Fruit fly (Drosophila melanogaster): ENCODE data around the gene Spc25.

The Spc25 gene

dm6 chr3R:12960929-12961855, at the start of gene Spc25:
Spc25 (plus strand) TSS chr3R:12961745.
- TF ChIP-seq CG17801 (GFP tag; optimal IDR thresholded peaks at IDR 0.05; ENCODE audit: partially characterized antibody) = peak; percentile 15

dm6 chr3R:12915811-12916210, 45.7 kb upstream of the Spc25 start, which contains the start of gene beat-Vb:
beat-Vb (plus strand) TSS chr3R:12916056.
- TF ChIP-seq CG17801 (GFP tag; optimal IDR thresholded peaks at IDR 0.05; ENCODE audit: partially characterized antibody) = no peak

DNA sequence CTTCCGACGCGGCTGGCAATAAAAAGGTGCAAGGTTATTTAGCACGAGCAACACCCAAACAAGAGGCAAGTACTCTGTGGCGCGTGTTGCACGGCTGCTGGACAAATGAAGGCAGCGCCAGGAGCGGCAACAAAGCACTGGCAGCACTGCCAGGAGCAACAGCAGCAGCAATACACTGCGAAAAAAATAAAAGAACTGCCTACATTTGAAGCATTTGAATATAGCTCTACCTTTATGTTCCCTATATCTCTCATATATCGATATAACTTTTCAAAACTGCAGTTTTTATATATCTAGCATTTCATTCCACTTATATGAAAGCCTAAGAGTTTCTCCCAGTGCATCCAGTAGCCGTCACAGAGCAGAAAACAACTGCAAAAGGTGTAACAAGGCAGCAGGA, 4.2 kb upstream of the Spc25 start:
- no peak for TF ChIP-seq CG17801 (GFP tag; optimal IDR thresholded peaks at IDR 0.05; ENCODE audit: partially characterized antibody)

- TF ChIP-seq CG17801 (GFP tag; optimal IDR thresholded peaks at IDR 0.05; ENCODE audit: partially characterized antibody) = no peak
Measured at dm6 chr3R:12960227-12960626, 1.3 kb upstream of the Spc25 start.

dm6 chr3R:12962612-12963011, 1.1 kb downstream of the Spc25 start:
- TF ChIP-seq CG17801 (GFP tag; optimal IDR thresholded peaks at IDR 0.05; ENCODE audit: partially characterized antibody) = no peak

DNA sequence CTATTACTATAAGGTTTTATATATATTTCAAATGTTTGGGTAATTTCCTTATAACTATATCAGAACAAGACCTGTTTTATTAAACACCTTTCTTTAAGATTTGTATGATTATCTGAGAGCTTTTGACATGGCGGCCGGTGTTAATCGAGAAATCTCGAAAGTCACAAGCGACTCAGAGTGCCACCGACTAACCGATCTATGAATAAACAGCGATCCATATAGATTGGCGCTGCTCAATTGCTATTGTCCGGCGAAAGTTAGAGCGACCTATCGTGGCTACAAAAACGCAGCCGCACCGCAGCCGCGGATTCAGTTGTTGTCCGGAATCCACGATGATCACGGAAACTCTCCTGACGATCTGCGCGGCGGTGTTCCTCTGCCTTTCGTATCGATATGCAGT, 1.9 kb downstream of the Spc25 start, which contains the start of gene Cyp304a1:
Gene Cyp304a1, plus strand, starts transcription at position 301 of the 400 bp plus-strand sequence.
- TF ChIP-seq CG17801 (GFP tag; optimal IDR thresholded peaks at IDR 0.05; ENCODE audit: partially characterized antibody) = no peak

DNA sequence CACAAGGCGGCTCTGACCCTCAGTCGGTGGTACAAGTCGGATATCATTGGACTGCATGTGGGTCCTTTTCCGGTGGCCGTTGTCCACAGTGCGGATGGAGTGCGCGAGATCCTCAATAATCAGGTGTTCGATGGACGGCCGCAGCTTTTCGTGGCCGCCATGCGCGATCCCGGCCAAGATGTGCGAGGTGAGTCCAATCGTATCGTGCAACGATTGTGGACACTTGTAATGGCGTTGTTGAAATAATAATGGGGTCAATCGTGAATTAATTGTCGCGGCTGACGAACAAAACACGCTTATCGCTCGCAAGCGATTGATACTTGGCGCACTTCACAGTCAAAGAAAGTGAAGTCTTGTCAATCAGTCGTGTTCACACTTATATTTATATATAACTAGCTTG, 2.5 kb downstream of the Spc25 start:
- TF ChIP-seq CG17801 (GFP tag; optimal IDR thresholded peaks at IDR 0.05; ENCODE audit: partially characterized antibody) = no peak

- TF ChIP-seq CG17801 (GFP tag; optimal IDR thresholded peaks at IDR 0.05; ENCODE audit: partially characterized antibody) = no peak
Measured at dm6 chr3R:12967612-12968011, 6.1 kb downstream of the Spc25 start, which contains the start of the genes CG14384 and grsm. CG14384 (minus strand) TSS chr3R:12967712. grsm (minus strand) TSS chr3R:12967712.

dm6 chr3R:12972106-12972505, 10.6 kb downstream of the Spc25 start:
- TF ChIP-seq CG17801 (GFP tag; optimal IDR thresholded peaks at IDR 0.05; ENCODE audit: partially characterized antibody) = no peak

DNA sequence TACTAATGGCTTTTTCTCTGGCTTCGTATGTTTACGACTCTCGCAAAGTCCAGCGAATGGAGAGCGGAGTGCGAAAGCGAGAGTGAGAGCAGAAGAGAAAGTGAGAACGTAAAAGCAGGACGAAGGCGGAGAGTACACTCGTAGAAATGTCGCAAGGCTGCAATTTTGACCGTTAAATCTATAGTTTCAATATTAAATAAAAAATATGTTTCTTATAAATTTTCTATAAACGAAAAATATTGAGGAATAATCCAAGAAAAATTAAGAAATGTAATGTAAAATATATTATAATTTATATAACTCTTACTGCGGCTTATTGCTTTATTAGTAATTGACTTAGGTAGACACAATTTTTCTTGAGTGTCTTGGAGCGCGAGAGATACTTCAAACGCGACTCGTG, 12.9 kb downstream of the Spc25 start:
- no peak for TF ChIP-seq CG17801 (GFP tag; optimal IDR thresholded peaks at IDR 0.05; ENCODE audit: partially characterized antibody)

DNA sequence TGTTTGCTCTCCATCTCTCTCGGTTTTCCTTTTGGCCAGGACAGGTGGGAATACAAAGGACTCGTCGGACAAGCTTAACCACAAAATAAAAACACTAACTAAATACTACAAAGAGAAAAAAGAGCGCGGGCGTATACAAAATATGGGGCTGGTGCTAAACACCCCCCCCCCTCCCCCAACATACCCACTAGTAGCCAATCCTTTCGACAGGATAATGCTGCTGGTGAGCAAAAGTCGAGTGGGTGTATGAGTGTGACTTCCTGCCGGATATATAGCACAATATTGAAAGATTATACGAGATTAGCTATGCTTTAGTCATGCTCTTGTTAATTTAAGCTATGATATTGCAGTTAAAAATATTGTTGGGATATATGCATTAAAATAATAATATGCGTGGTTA, 13.7 kb downstream of the Spc25 start:
- TF ChIP-seq CG17801 (GFP tag; optimal IDR thresholded peaks at IDR 0.05; ENCODE audit: partially characterized antibody) = no peak

dm6 chr3R:12977371-12978050, 16.0 kb downstream of the Spc25 start, which contains the start of the genes CG7381 and CG7091:
CG7381 (minus strand) TSS chr3R:12977471.
CG7091 (plus strand) TSS chr3R:12978000.
- TF ChIP-seq CG17801 (GFP tag; optimal IDR thresholded peaks at IDR 0.05; ENCODE audit: partially characterized antibody) = no peak

dm6 chr3R:12980628-12981219, 19.2 kb downstream of the Spc25 start, which contains the start of gene Paip2:
Paip2 (plus strand) TSS chr3R:12980792.
- TF ChIP-seq CG17801 (GFP tag; optimal IDR thresholded peaks at IDR 0.05; ENCODE audit: partially characterized antibody) = no peak

- TF ChIP-seq CG17801 (GFP tag; optimal IDR thresholded peaks at IDR 0.05; ENCODE audit: partially characterized antibody) = peak; percentile 72
Measured at dm6 chr3R:12981334-12982166, 20.0 kb downstream of the Spc25 start.

Measured in ovary, adult (tissue).